Fruit fly (Drosophila melanogaster): ENCODE results near the gene csw.

csw gene

dm6 chrX:2075846-2076377 is 18.1 kb upstream of the csw start, which contains the start of gene CG4045 (continued):
- TF ChIP-seq dm (GFP tag; optimal IDR thresholded peaks at IDR 0.05) = no peak
- no peak for TF ChIP-seq aop (GFP tag; IDR thresholded peaks at IDR 0.05)
- no peak for TF ChIP-seq h (optimal IDR thresholded peaks at IDR 0.05)
- TF ChIP-seq CG7963 (GFP tag; IDR thresholded peaks at IDR 0.05; ENCODE audit: partially characterized antibody) = no peak
- TF ChIP-seq HLHmδ (GFP tag; optimal IDR thresholded peaks at IDR 0.05) = no peak
- 0 out of 4 replicates have a peak, but pooled peaks have one; percentile 19 for TF ChIP-seq Dll (GFP tag; IDR thresholded peaks at IDR 0.05; ENCODE audit: partially characterized antibody)
- no peak for TF ChIP-seq Side (GFP tag; optimal IDR thresholded peaks at IDR 0.05)
- TF ChIP-seq Jarid2 (GFP tag; optimal IDR thresholded peaks at IDR 0.05) = no peak
- TF ChIP-seq CG42726 (GFP tag; IDR thresholded peaks at IDR 0.05; ENCODE audit: partially characterized antibody) = no peak
- peak; percentile 29; the same call in 1 of the 2 replicates for TF ChIP-seq Scr (GFP tag; IDR thresholded peaks at IDR 0.05; ENCODE audit: partially characterized antibody)
- no peak for TF ChIP-seq dan (GFP tag; IDR thresholded peaks at IDR 0.05)
- no peak for TF ChIP-seq CG4282 (GFP tag; optimal IDR thresholded peaks at IDR 0.05)
- TF ChIP-seq ci (GFP tag; IDR thresholded peaks at IDR 0.05) = no peak
- TF ChIP-seq org-1 (GFP tag; optimal IDR thresholded peaks at IDR 0.05) = no peak
- TF ChIP-seq sc (optimal IDR thresholded peaks at IDR 0.05) = no peak
- no peak for TF ChIP-seq sc (GFP tag; optimal IDR thresholded peaks at IDR 0.05)
- TF ChIP-seq Xrp1 (GFP tag; IDR thresholded peaks at IDR 0.05) = no peak
- TF ChIP-seq CG2875 (GFP tag; optimal IDR thresholded peaks at IDR 0.05) = no peak
- TF ChIP-seq cwo (GFP tag; optimal IDR thresholded peaks at IDR 0.05) = no peak
- TF ChIP-seq Bteb2 (GFP tag; optimal IDR thresholded peaks at IDR 0.05) = no peak
- TF ChIP-seq CoRest (tag; optimal IDR thresholded peaks at IDR 0.05) = peak; percentile 2
- no peak for TF ChIP-seq NK7.1 (GFP tag; optimal IDR thresholded peaks at IDR 0.05)
- peak; percentile 20 for TF ChIP-seq pzg (GFP tag; optimal IDR thresholded peaks at IDR 0.05)
- no peak for TF ChIP-seq lbe (GFP tag; optimal IDR thresholded peaks at IDR 0.05)
- no peak for TF ChIP-seq D19B (GFP tag; optimal IDR thresholded peaks at IDR 0.05)
- TF ChIP-seq klu (GFP tag; IDR thresholded peaks at IDR 0.05) = no peak
- peak; percentile 23 for TF ChIP-seq CG2712 (tag; optimal IDR thresholded peaks at IDR 0.05)
- TF ChIP-seq jumu (GFP tag; optimal IDR thresholded peaks at IDR 0.05) = no peak
- TF ChIP-seq CG4617 (GFP tag; optimal IDR thresholded peaks at IDR 0.05; ENCODE audit: borderline replicate concordance) = no peak
- TF ChIP-seq Trl (optimal IDR thresholded peaks at IDR 0.05) = no peak
- TF ChIP-seq Trl (GFP tag; optimal IDR thresholded peaks at IDR 0.05) = no peak
- no peak for TF ChIP-seq emc (GFP tag; optimal IDR thresholded peaks at IDR 0.05)
- TF ChIP-seq CG32772 (GFP tag; IDR thresholded peaks at IDR 0.05) = no peak
- no peak for TF ChIP-seq ro (GFP tag; IDR thresholded peaks at IDR 0.05)
- TF ChIP-seq CG11456 (GFP tag; IDR thresholded peaks at IDR 0.05) = no peak
- TF ChIP-seq Six4 (GFP tag; optimal IDR thresholded peaks at IDR 0.05) = no peak
- TF ChIP-seq Dref (GFP tag; IDR thresholded peaks at IDR 0.05) = no peak
- TF ChIP-seq CG1792 (GFP tag; optimal IDR thresholded peaks at IDR 0.05) = no peak
- no peak for TF ChIP-seq ATbp (GFP tag; optimal IDR thresholded peaks at IDR 0.05)
- TF ChIP-seq CG3163 (GFP tag; optimal IDR thresholded peaks at IDR 0.05) = no peak
- TF ChIP-seq CG8089 (GFP tag; optimal IDR thresholded peaks at IDR 0.05) = no peak
- no peak for TF ChIP-seq CG32532 (GFP tag; IDR thresholded peaks at IDR 0.05)
- TF ChIP-seq CG15514 (GFP tag; optimal IDR thresholded peaks at IDR 0.05) = peak; percentile 19
- peak; percentile 28 for TF ChIP-seq grau (tag; optimal IDR thresholded peaks at IDR 0.05)
- no peak for TF ChIP-seq Fer1 (GFP tag; optimal IDR thresholded peaks at IDR 0.05)
- no peak for TF ChIP-seq CG17186 (GFP tag; optimal IDR thresholded peaks at IDR 0.05)
- TF ChIP-seq CG8944 (GFP tag; optimal IDR thresholded peaks at IDR 0.05) = no peak
- TF ChIP-seq Spps (tag; optimal IDR thresholded peaks at IDR 0.05) = no peak
- peak; percentile 64; the same call in 1 of the 2 replicates for TF ChIP-seq MBD-R2 (GFP tag; IDR thresholded peaks at IDR 0.05)
- TF ChIP-seq CG1647 (GFP tag; optimal IDR thresholded peaks at IDR 0.05) = no peak
- TF ChIP-seq CG2889 (GFP tag; IDR thresholded peaks at IDR 0.05) = no peak
- peak; percentile 19 for TF ChIP-seq CG10267 (tag; optimal IDR thresholded peaks at IDR 0.05)

All from whole organism, embryonic.